Worm (Caenorhabditis elegans): ENCODE data around the gene eor-2.

The eor-2 gene

ce11 chrX:14560297-14560680, 42.5 kb upstream of the eor-2 start (continued):
- TF ChIP-seq R02D3.7 (tag; optimal IDR thresholded peaks at IDR 0.05) (no peak), elt-3 (tag; optimal IDR thresholded peaks at IDR 0.05) (no peak), unc-55 (GFP tag; optimal IDR thresholded peaks at IDR 0.05) (peak; percentile 92), mab-5 (tag; optimal IDR thresholded peaks at IDR 0.05) (peak; percentile 13), snpc-4 (tag; optimal IDR thresholded peaks at IDR 0.05) (peak; percentile 80), fos-1 (tag; optimal IDR thresholded peaks at IDR 0.05) (peak; percentile 97), sma-3 (GFP tag; optimal IDR thresholded peaks at IDR 0.05) (peak; percentile 92), nhr-21 (tag; optimal IDR thresholded peaks at IDR 0.05) (peak; percentile 98), sem-4 (tag; optimal IDR thresholded peaks at IDR 0.05) (peak; percentile 93), nhr-12 (tag; optimal IDR thresholded peaks at IDR 0.05) (no peak), ztf-4 (tag; optimal IDR thresholded peaks at IDR 0.05) (peak; percentile 88), Y55F3AM.14 (GFP tag; optimal IDR thresholded peaks at IDR 0.05) (peak; percentile 81)

DNA sequence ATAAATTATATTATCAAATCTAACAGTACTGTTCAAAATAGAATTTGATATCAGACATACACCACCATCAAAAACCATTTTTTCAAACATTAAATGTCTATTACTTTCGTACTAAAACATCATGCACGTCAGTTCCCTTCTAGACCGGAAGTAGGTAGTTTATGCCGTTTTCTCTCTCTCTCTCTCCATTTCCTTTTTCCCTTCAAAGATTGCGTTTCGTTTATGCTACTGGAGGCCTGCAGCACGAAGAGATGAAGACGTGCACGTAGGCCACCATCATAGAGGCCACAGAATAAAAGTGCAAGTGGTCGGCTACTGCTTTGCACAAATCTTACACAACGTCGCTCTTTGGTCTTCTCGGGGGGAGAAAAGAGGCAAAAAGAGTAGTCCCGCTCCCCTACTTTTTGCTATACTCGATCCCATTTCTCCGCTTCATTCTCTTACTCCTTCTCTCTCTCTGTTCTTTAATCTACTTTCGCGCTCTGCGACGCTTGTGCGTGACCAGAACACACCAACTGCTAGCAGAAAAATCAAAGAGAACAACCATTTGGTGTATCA, 41.3 kb upstream of the eor-2 start:
- no peak for TF ChIP-seq gmeb-1 (tag; optimal IDR thresholded peaks at IDR 0.05)
- TF ChIP-seq egl-27 (tag; optimal IDR thresholded peaks at IDR 0.05), result peak; percentile 74
- TF ChIP-seq nhr-237 (tag; optimal IDR thresholded peaks at IDR 0.05), result no peak
- TF ChIP-seq nhr-23 (tag; optimal IDR thresholded peaks at IDR 0.05), result no peak
- TF ChIP-seq ztf-4 (tag; optimal IDR thresholded peaks at IDR 0.05), result peak; percentile 45
- TF ChIP-seq F13H6.1 (tag; optimal IDR thresholded peaks at IDR 0.05), result peak; percentile 87
- peak; percentile 51 for TF ChIP-seq C34F6.9 (tag; optimal IDR thresholded peaks at IDR 0.05)
- no peak for TF ChIP-seq nhr-77 (tag; optimal IDR thresholded peaks at IDR 0.05)
- TF ChIP-seq unc-55 (GFP tag; optimal IDR thresholded peaks at IDR 0.05), result peak; percentile 67
- TF ChIP-seq lsy-2 (tag; optimal IDR thresholded peaks at IDR 0.05), result peak in 1 of 2 experiments; percentile 62
- TF ChIP-seq Y55F3AM.14 (GFP tag; optimal IDR thresholded peaks at IDR 0.05), result peak; percentile 75
- no peak for TF ChIP-seq nhr-10 (tag; optimal IDR thresholded peaks at IDR 0.05)
- peak; percentile 60 for TF ChIP-seq mab-5 (tag; optimal IDR thresholded peaks at IDR 0.05)
- peak; percentile 79 for TF ChIP-seq nhr-129 (tag; optimal IDR thresholded peaks at IDR 0.05)
- TF ChIP-seq sma-9 (GFP tag; optimal IDR thresholded peaks at IDR 0.05), result peak; percentile 97
- TF ChIP-seq sma-9 (tag; optimal IDR thresholded peaks at IDR 0.05), result no peak
- no peak for TF ChIP-seq mbf-1 (tag; optimal IDR thresholded peaks at IDR 0.05)
- TF ChIP-seq sem-4 (tag; optimal IDR thresholded peaks at IDR 0.05), result peak; percentile 73
- TF ChIP-seq ama-1 (optimal IDR thresholded peaks at IDR 0.05), result no peak
- TF ChIP-seq ztf-11 (tag; optimal IDR thresholded peaks at IDR 0.05), result no peak
- TF ChIP-seq peb-1 (tag; optimal IDR thresholded peaks at IDR 0.05), result no peak
- TF ChIP-seq alr-1 (tag; optimal IDR thresholded peaks at IDR 0.05), result no peak
- no peak for TF ChIP-seq R02D3.7 (tag; optimal IDR thresholded peaks at IDR 0.05)
- peak; percentile 46 for TF ChIP-seq fos-1 (tag; optimal IDR thresholded peaks at IDR 0.05)
- TF ChIP-seq unc-39 (tag; optimal IDR thresholded peaks at IDR 0.05), result no peak
- TF ChIP-seq zag-1 (tag; optimal IDR thresholded peaks at IDR 0.05), result peak; percentile 87
- TF ChIP-seq skn-1 (tag; optimal IDR thresholded peaks at IDR 0.05), result no peak
- peak; percentile 69 to 82 for TF ChIP-seq mdl-1 (tag; optimal IDR thresholded peaks at IDR 0.05)
- no peak for TF ChIP-seq ztf-1 (GFP tag; conservative IDR thresholded peaks at IDR 0.05)
- TF ChIP-seq nhr-12 (tag; optimal IDR thresholded peaks at IDR 0.05), result no peak
- TF ChIP-seq lin-13 (GFP tag; optimal IDR thresholded peaks at IDR 0.05), result peak; percentile 47
- TF ChIP-seq nhr-21 (tag; optimal IDR thresholded peaks at IDR 0.05), result peak; percentile 60
- TF ChIP-seq lin-11 (tag; optimal IDR thresholded peaks at IDR 0.05), result peak; percentile 30
- no peak for TF ChIP-seq lin-39 (tag; optimal IDR thresholded peaks at IDR 0.05)
- no peak for TF ChIP-seq elt-1 (tag; optimal IDR thresholded peaks at IDR 0.05)
- peak; percentile 77 for TF ChIP-seq crh-2 (tag; optimal IDR thresholded peaks at IDR 0.05)
- TF ChIP-seq nhr-11 (tag; optimal IDR thresholded peaks at IDR 0.05), result no peak
- no peak for TF ChIP-seq unc-62 (GFP tag; optimal IDR thresholded peaks at IDR 0.05)
- TF ChIP-seq ceh-82 (tag; optimal IDR thresholded peaks at IDR 0.05), result no peak
- TF ChIP-seq ZK546.5 (tag; optimal IDR thresholded peaks at IDR 0.05), result no peak
- TF ChIP-seq snpc-4 (tag; optimal IDR thresholded peaks at IDR 0.05), result no peak
- peak; percentile 50 for TF ChIP-seq sma-3 (GFP tag; optimal IDR thresholded peaks at IDR 0.05)
- TF ChIP-seq ceh-16 (tag; optimal IDR thresholded peaks at IDR 0.05), result peak; percentile 12
- no peak for TF ChIP-seq elt-3 (tag; optimal IDR thresholded peaks at IDR 0.05)
- TF ChIP-seq nhr-6 (tag; optimal IDR thresholded peaks at IDR 0.05), result peak; percentile 58
- TF ChIP-seq blmp-1 (tag; optimal IDR thresholded peaks at IDR 0.05; ENCODE audit: insufficient read depth), result peak; percentile 92
- TF ChIP-seq dmd-4 (tag; optimal IDR thresholded peaks at IDR 0.05), result no peak
- peak; percentile 24 for TF ChIP-seq nhr-25 (tag; optimal IDR thresholded peaks at IDR 0.05)
- no peak for TF ChIP-seq aly-2 (tag; optimal IDR thresholded peaks at IDR 0.05)

Data from whole organism, L2 larva.